Fruit fly (Drosophila melanogaster): Measurements from ENCODE around the gene srp.

dm6 chr3R:15937708-15938107 is 48.2 kb upstream of the srp start:
- TF ChIP-seq Sin3A (optimal IDR thresholded peaks at IDR 0.05), result no peak
- TF ChIP-seq psq (optimal IDR thresholded peaks at IDR 0.05), result no peak
- no peak for TF ChIP-seq insv (optimal IDR thresholded peaks at IDR 0.05)
- TF ChIP-seq Myc (optimal IDR thresholded peaks at IDR 0.05), result no peak
- no peak for TF ChIP-seq h (optimal IDR thresholded peaks at IDR 0.05)
- no peak for TF ChIP-seq ttk (optimal IDR thresholded peaks at IDR 0.05)

All from Kc167 (cell line).